Worm (Caenorhabditis elegans) whole organism, young adult: Measurements from ENCODE around the gene cyp-13A6.

Source experiments
- B0035.1 ChIP-seq: sonication (generic microtip); optimal IDR thresholded peaks from 2 replicates; lab custom pipeline; 2016; ENCODE audit warnings: missing genetic modification characterization, mild to moderate bottlenecking, missing compliant biosample characterization, missing genotype, missing genetic modification reagents
- B0336.3 ChIP-seq: fragments of 200-800 bp; sonication (Bioruptor generic); IDR thresholded peaks from 2 replicates; pipeline ENCODE4 v1.3.6; 2022; ENCODE audit warnings: missing genetic modification characterization, missing compliant biosample characterization
- C17E4.6 ChIP-seq: fragments of 200-800 bp; sonication (Bioruptor generic); IDR thresholded peaks from 2 replicates; pipeline ENCODE4 v1.3.6; 2022; ENCODE audit warnings: missing genetic modification reagents, missing genetic modification characterization, missing compliant biosample characterization
- F10E7.11 ChIP-seq: sonication (generic microtip); optimal IDR thresholded peaks from 2 replicates; lab custom pipeline; 2017; ENCODE audit warnings: mild to moderate bottlenecking, missing genetic modification characterization, moderate library complexity, missing compliant biosample characterization
- F52B5.7 ChIP-seq: sonication (generic microtip); optimal IDR thresholded peaks from 2 replicates; lab custom pipeline; 2016; ENCODE audit warnings: mild to moderate bottlenecking, missing genetic modification characterization, missing compliant biosample characterization
- T07F8.4 ChIP-seq: sonication (generic microtip); optimal IDR thresholded peaks from 2 replicates; lab custom pipeline; 2016; ENCODE audit warnings: mild to moderate bottlenecking, missing genetic modification characterization, moderate library complexity, missing compliant biosample characterization
- T26A5.8 ChIP-seq: sonication (generic microtip); optimal IDR thresholded peaks from 2 replicates; lab custom pipeline; 2016; ENCODE audit warnings: missing genetic modification characterization, missing compliant biosample characterization
- Y53F4B.3 ChIP-seq: fragments of 200-800 bp; sonication (Bioruptor generic); IDR thresholded peaks from 2 replicates; pipeline ENCODE4 v1.3.6; 2022; ENCODE audit warnings: missing genetic modification reagents, missing genetic modification characterization, missing compliant biosample characterization
- Y53G8AR.9 ChIP-seq: fragments of 200-800 bp; sonication (Bioruptor generic); conservative IDR thresholded peaks from 2 replicates; pipeline ENCODE4 v1.3.6; 2022; ENCODE audit warnings: missing genetic modification reagents, missing genetic modification characterization, missing compliant biosample characterization
- Y79H2A.3 ChIP-seq: fragments of 200-800 bp; sonication (Bioruptor generic); conservative IDR thresholded peaks from 2 replicates; pipeline ENCODE4 v1.3.6; 2022; ENCODE audit warnings: missing genetic modification reagents, missing genetic modification characterization, missing compliant biosample characterization
- ZK185.1 ChIP-seq: sonication (generic microtip); optimal IDR thresholded peaks from 2 replicates; lab custom pipeline; 2016; ENCODE audit warnings: mild to moderate bottlenecking, missing genetic modification characterization, missing compliant biosample characterization; ENCODE audit not compliant: poor library complexity, severe bottlenecking
- attf-3 ChIP-seq: fragments of 200-800 bp; sonication (Bioruptor generic); conservative IDR thresholded peaks from 2 replicates; pipeline ENCODE4 v1.3.6; 2022; ENCODE audit warnings: missing genetic modification reagents, missing genetic modification characterization, missing compliant biosample characterization
- bed-1 ChIP-seq: fragments of 200-800 bp; sonication (Bioruptor generic); IDR thresholded peaks from 2 replicates; pipeline ENCODE4 v1.3.6; 2022; ENCODE audit warnings: missing genetic modification reagents, missing genetic modification characterization, missing compliant biosample characterization
- bed-2 ChIP-seq: fragments of 200-800 bp; sonication (Bioruptor generic); IDR thresholded peaks from 2 replicates; pipeline ENCODE4 v1.3.6; 2022; ENCODE audit warnings: missing genetic modification reagents, missing genetic modification characterization, missing compliant biosample characterization
- cebp-1 ChIP-seq, 2 experiments: fragments of 200-800 bp in 1 of 2; sonication (Bioruptor generic) in 1 of 2; sonication (generic microtip) in 1 of 2; IDR thresholded peaks in 1 of 2; optimal IDR thresholded peaks in 1 of 2; 2 replicates each; pipeline versions ENCODE4 v1.3.6 to Lab custom; 2017 to 2022; ENCODE audit warnings: missing compliant biosample characterization in 2 of 2, missing genetic modification characterization in 2 of 2, mild to moderate bottlenecking in 1 of 2, missing genetic modification reagents in 1 of 2, moderate library complexity in 1 of 2
- ceh-27 ChIP-seq: fragments of 200-800 bp; sonication (Bioruptor generic); optimal IDR thresholded peaks from 2 replicates; lab custom pipeline; 2018; ENCODE audit warnings: mild to moderate bottlenecking, missing genetic modification characterization, moderate library complexity, missing compliant biosample characterization
- ceh-40 ChIP-seq: fragments of 200-800 bp; sonication (Bioruptor generic); IDR thresholded peaks from 2 replicates; pipeline ENCODE4 v1.3.6; 2022; ENCODE audit warnings: missing genetic modification characterization, missing compliant biosample characterization
- die-1 ChIP-seq: sonication (generic microtip); optimal IDR thresholded peaks from 2 replicates; lab custom pipeline; 2016; ENCODE audit warnings: missing genotype, mild to moderate bottlenecking, missing genetic modification characterization, missing compliant biosample characterization
- egl-44 ChIP-seq: fragments of 200-800 bp; sonication (Bioruptor generic); IDR thresholded peaks from 2 replicates; pipeline ENCODE4 v1.3.6; 2022; ENCODE audit warnings: missing genetic modification reagents, missing genetic modification characterization, missing compliant biosample characterization
- ets-4 ChIP-seq: fragments of 200-800 bp; sonication (Bioruptor generic); optimal IDR thresholded peaks from 2 replicates; lab custom pipeline; 2018; ENCODE audit warnings: mild to moderate bottlenecking, missing genetic modification characterization, missing compliant biosample characterization
- fkh-3 ChIP-seq: sonication (generic microtip); optimal IDR thresholded peaks from 2 replicates; lab custom pipeline; 2016; ENCODE audit warnings: mild to moderate bottlenecking, missing genetic modification characterization, missing compliant biosample characterization
- hmg-1.2 ChIP-seq: fragments of 200-800 bp; sonication (Bioruptor generic); IDR thresholded peaks from 2 replicates; pipeline ENCODE4 v1.3.6; 2022; ENCODE audit warnings: missing genetic modification reagents, missing genetic modification characterization, missing compliant biosample characterization
- hrde-1 ChIP-seq: sonication (generic microtip); optimal IDR thresholded peaks from 2 replicates; lab custom pipeline; 2016; ENCODE audit warnings: missing genetic modification characterization, mild to moderate bottlenecking, missing compliant biosample characterization, moderate library complexity, missing genotype, missing genetic modification reagents, borderline replicate concordance
- lag-1 ChIP-seq: fragments of 200-800 bp; sonication (Bioruptor generic); IDR thresholded peaks from 2 replicates; pipeline ENCODE4 v1.3.6; 2022; ENCODE audit warnings: missing genetic modification reagents, missing genetic modification characterization, missing compliant biosample characterization
- lin-54 ChIP-seq: fragments of 200-800 bp; sonication (Bioruptor generic); optimal IDR thresholded peaks from 2 replicates; lab custom pipeline; 2018; ENCODE audit warnings: mild to moderate bottlenecking, missing genetic modification characterization, missing compliant biosample characterization
- lir-1 ChIP-seq: fragments of 200-800 bp; sonication (Bioruptor generic); conservative IDR thresholded peaks from 2 replicates; pipeline ENCODE4 v1.3.6; 2022; ENCODE audit warnings: missing genetic modification reagents, missing genetic modification characterization, missing compliant biosample characterization
- mxl-1 ChIP-seq: sonication (generic microtip); optimal IDR thresholded peaks from 2 replicates; lab custom pipeline; 2016; ENCODE audit warnings: missing genetic modification characterization, missing compliant biosample characterization
- nfya-1 ChIP-seq: sonication (generic microtip); optimal IDR thresholded peaks from 2 replicates; lab custom pipeline; 2017; ENCODE audit warnings: antibody characterized with exemption, missing compliant biosample characterization, missing genetic modification characterization, borderline replicate concordance; ENCODE audit not compliant: insufficient read depth
- nhr-179 ChIP-seq: sonication (generic microtip); optimal IDR thresholded peaks from 2 replicates; lab custom pipeline; 2016; ENCODE audit warnings: mild to moderate bottlenecking, missing genetic modification characterization, missing compliant biosample characterization
- nhr-80 ChIP-seq: sonication (generic microtip); optimal IDR thresholded peaks from 2 replicates; lab custom pipeline; 2016; ENCODE audit warnings: missing genetic modification characterization, missing compliant biosample characterization
- repo-1 ChIP-seq: sonication (generic microtip); optimal IDR thresholded peaks from 2 replicates; lab custom pipeline; 2017; ENCODE audit warnings: mild to moderate bottlenecking, missing genetic modification characterization, missing compliant biosample characterization
- snpc-4 ChIP-seq, 5 experiments: fragments of 150-350 bp in 1 of 5; sonication (generic microtip) in 4 of 5; optimal IDR thresholded peaks; 2 replicates each; lab custom pipeline; 2014 to 2018; ENCODE audit warnings: missing genetic modification characterization in 5 of 5, missing biosample characterization in 3 of 5, antibody characterized with exemption in 2 of 5, mild to moderate bottlenecking in 2 of 5, missing compliant biosample characterization in 2 of 5, missing genotype in 2 of 5, moderate library complexity in 2 of 5, missing genetic modification reagents in 1 of 5
- somi-1 ChIP-seq: fragments of 200-800 bp; sonication (Bioruptor generic); optimal IDR thresholded peaks from 2 replicates; lab custom pipeline; 2018; ENCODE audit warnings: mild to moderate bottlenecking, missing genetic modification characterization, missing compliant biosample characterization
- tbx-9 ChIP-seq: sonication (generic microtip); optimal IDR thresholded peaks from 2 replicates; lab custom pipeline; 2016; ENCODE audit warnings: borderline replicate concordance, missing genetic modification characterization, inconsistent platforms, missing compliant biosample characterization
- tlf-1 ChIP-seq: fragments of 200-800 bp; sonication (Bioruptor generic); optimal IDR thresholded peaks from 2 replicates; lab custom pipeline; 2018; ENCODE audit warnings: mild to moderate bottlenecking, missing genetic modification characterization, missing compliant biosample characterization
- unc-62 ChIP-seq: fragments of 150-350 bp; optimal IDR thresholded peaks from 2 replicates; lab custom pipeline; 2014; ENCODE audit warnings: missing biosample characterization, missing genetic modification reagents, missing genetic modification characterization
- xnd-1 ChIP-seq: sonication (generic microtip); optimal IDR thresholded peaks from 2 replicates; lab custom pipeline; 2016; ENCODE audit warnings: missing genotype, missing genetic modification reagents, missing genetic modification characterization, missing compliant biosample characterization
- ztf-25 ChIP-seq: fragments of 200-800 bp; sonication (Bioruptor generic); IDR thresholded peaks from 2 replicates; pipeline ENCODE4 v1.3.6; 2022; ENCODE audit warnings: missing genetic modification reagents, missing genetic modification characterization, missing compliant biosample characterization
- ztf-28 ChIP-seq: fragments of 200-800 bp; sonication (Bioruptor generic); IDR thresholded peaks from 2 replicates; pipeline ENCODE4 v1.3.6; 2022; ENCODE audit warnings: missing genetic modification reagents, missing genetic modification characterization, missing compliant biosample characterization
- ztf-3 ChIP-seq: fragments of 200-800 bp; sonication (Bioruptor generic); optimal IDR thresholded peaks from 2 replicates; lab custom pipeline; 2018; ENCODE audit warnings: mild to moderate bottlenecking, missing genetic modification characterization, missing compliant biosample characterization
- ztf-6 ChIP-seq: fragments of 200-800 bp; sonication (Bioruptor generic); IDR thresholded peaks from 2 replicates; pipeline ENCODE4 v1.3.6; 2022; ENCODE audit warnings: missing genetic modification reagents, missing genetic modification characterization, missing compliant biosample characterization

The cyp-13A6 gene

DNA sequence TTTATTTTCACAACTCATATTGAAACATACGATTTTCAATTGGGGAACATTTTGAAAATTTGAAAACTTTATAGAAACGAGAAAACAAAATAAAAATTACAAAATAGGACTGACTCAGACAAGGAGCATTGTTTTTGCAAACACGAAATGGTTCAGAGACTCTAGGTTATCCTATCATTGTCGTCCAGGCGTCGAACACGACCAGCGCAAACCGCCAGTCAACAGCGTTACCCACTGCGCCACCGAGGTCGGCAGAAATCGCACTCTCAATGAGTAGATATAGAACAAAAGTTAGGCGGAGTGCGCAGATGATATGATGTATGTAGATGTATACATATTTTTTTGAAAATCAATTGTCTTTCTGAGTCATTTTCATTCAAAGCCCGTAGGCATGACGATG lies 28.0 kb downstream of the cyp-13A6 start (continued):
- TF ChIP-seq hrde-1 (tag; lab: Kevin White, UChicago) (peak; percentile 61), Y79H2A.3 (GFP tag; lab: Robert Waterston, UW) (peak; percentile 78), Y53F4B.3 (GFP tag; lab: Robert Waterston, UW) (0 out of 2 replicates have a peak, but pooled peaks have one; percentile 32), ZK185.1 (peak; percentile 88), snpc-4 (GFP tag; optimal IDR thresholded peaks at IDR 0.05; lab: Kevin White, UChicago) (peak; percentile 74), snpc-4 (tag; optimal IDR thresholded peaks at IDR 0.05; lab: Kevin White, UChicago) (peak in 3 of 4 experiments; percentile 10 to 78 (median 74)), lin-54 (GFP tag; lab: Kevin White, UChicago) (no peak), repo-1 (tag; lab: Kevin White, UChicago) (peak; percentile 78), B0035.1 (peak; percentile 41), attf-3 (GFP tag; lab: Robert Waterston, UW) (peak; percentile 66), nhr-80 (peak; percentile 63), B0336.3 (GFP tag; lab: Robert Waterston, UW) (0 out of 2 replicates have a peak, but pooled peaks have one; percentile 57), F10E7.11 (tag; lab: Kevin White, UChicago) (peak; percentile 69), bed-2 (GFP tag; lab: Robert Waterston, UW) (no peak), cebp-1 (GFP tag; IDR thresholded peaks at IDR 0.05; lab: Robert Waterston, UW) (0 out of 2 replicates have a peak, but pooled peaks have one; percentile 33), cebp-1 (tag; optimal IDR thresholded peaks at IDR 0.05; lab: Kevin White, UChicago) (no peak), Y53G8AR.9 (GFP tag; lab: Robert Waterston, UW) (0 out of 2 replicates have a peak, but pooled peaks have one; percentile 36), T26A5.8 (tag; lab: Kevin White, UChicago) (no peak), F52B5.7 (tag; lab: Kevin White, UChicago) (peak; percentile 13), die-1 (tag; lab: Kevin White, UChicago) (peak; percentile 71), ztf-28 (GFP tag; lab: Robert Waterston, UW) (peak; percentile 76; the same call in 1 of the 2 replicates), tbx-9 (tag; lab: Kevin White, UChicago) (no peak), tlf-1 (no peak), ztf-25 (GFP tag; lab: Robert Waterston, UW) (peak; percentile 76; the same call in 1 of the 2 replicates), T07F8.4 (tag; lab: Kevin White, UChicago) (peak; percentile 64), egl-44 (GFP tag; lab: Robert Waterston, UW) (peak; percentile 86), C17E4.6 (0 out of 2 replicates have a peak, but pooled peaks have one; percentile 56), hmg-1.2 (GFP tag; lab: Robert Waterston, UW) (peak; percentile 70), mxl-1 (tag; lab: Kevin White, UChicago) (peak; percentile 81), ceh-27 (peak; percentile 78), fkh-3 (tag; lab: Kevin White, UChicago) (peak; percentile 0), xnd-1 (tag; lab: Kevin White, UChicago) (peak; percentile 15)

ce11 chrII:9773892-9774581 lies 28.6 kb downstream of the cyp-13A6 start, which contains the start of gene ZK1321.4:
TSS of gene ZK1321.4 (minus strand) at chrII:9773942.
- TF ChIP-seq unc-62 = no peak
- TF ChIP-seq bed-1 (GFP tag; lab: Robert Waterston, UW) = no peak
- TF ChIP-seq ztf-6 (GFP tag; lab: Robert Waterston, UW) = no peak
- no peak for TF ChIP-seq lag-1
- TF ChIP-seq ztf-3 (GFP tag; lab: Kevin White, UChicago) = no peak
- no peak for TF ChIP-seq ets-4 (GFP tag; lab: Kevin White, UChicago)
- TF ChIP-seq ceh-40 = no peak
- no peak for TF ChIP-seq B0035.1
- no peak for TF ChIP-seq nfya-1 (tag; lab: Kevin White, UChicago)
- no peak for TF ChIP-seq lir-1
- TF ChIP-seq somi-1 (GFP tag; lab: Kevin White, UChicago) = no peak
- no peak for TF ChIP-seq B0336.3 (GFP tag; lab: Robert Waterston, UW)
- no peak for TF ChIP-seq nhr-179 (tag; lab: Kevin White, UChicago)
